Worm (Caenorhabditis elegans): ENCODE measurements around the gene lurp-2.
"Not testable (repeated sequence)": the region's sequence is repeated elsewhere in the genome, so short reads cannot be mapped to it uniquely, and the experiment has no call there.

The lurp-2 gene

DNA sequence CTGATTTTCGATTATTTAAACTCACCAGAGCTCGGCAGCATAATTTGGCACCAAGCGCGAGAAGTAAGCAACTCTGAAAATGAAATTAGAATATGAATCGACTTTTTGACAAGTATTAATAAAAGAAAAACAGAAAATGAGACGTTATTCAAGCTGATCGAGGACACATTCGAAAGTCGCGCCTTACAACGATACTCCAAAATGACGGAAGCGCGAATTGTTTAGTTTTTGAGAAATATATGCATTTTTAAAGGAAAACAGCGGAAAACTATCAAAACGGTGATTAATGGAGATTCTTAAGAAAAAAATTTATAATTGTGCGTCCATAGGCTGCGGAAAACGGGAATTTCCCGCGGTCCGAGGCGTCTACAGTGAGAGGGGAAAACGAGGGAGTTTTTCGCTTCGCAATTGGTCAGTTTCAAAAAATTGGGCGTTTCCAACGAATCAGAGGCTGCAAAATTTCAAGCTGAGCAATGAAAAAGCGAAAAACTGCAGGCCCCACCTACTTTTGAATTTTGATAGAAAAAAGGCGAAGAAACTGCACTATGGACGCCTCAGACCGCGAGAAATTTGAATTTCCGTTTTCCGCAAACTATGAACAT lies 15.9 kb upstream of the lurp-2 start, which contains the start of gene mes-4:
mes-4 (minus strand) TSS at position 73 of the 602 bp plus-strand sequence.
- TF ChIP-seq nhr-232 (tag; optimal IDR thresholded peaks at IDR 0.05) (no peak), nfya-1 (tag; optimal IDR thresholded peaks at IDR 0.05) (peak; percentile 85), ama-1 (optimal IDR thresholded peaks at IDR 0.05) (no peak), lin-11 (tag; optimal IDR thresholded peaks at IDR 0.05) (no peak), fkh-6 (tag; optimal IDR thresholded peaks at IDR 0.05) (no peak)

DNA sequence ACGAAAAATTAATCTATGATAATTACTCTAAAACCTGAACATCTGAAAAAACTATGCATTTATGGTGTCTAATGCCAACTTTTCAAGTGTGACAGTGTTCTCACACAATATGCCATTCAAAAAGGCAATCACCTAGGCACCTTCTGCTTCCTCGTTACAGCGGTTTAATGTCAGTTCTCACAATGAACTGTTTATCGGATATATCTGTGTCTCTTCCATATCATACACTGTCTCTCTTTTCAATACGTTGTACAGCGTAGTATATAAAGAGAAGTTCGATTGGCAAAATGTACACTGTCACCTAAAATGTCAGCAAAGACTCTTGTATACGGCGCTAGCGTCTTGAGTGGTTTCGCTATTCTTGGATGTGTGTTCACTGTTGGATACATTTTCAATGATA lies 11.8 kb upstream of the lurp-2 start, which contains the start of gene col-162:
col-162 (plus strand) TSS at position 301 of the 400 bp plus-strand sequence.
- TF ChIP-seq nhr-232 (tag; optimal IDR thresholded peaks at IDR 0.05) (no peak), pros-1 (tag; optimal IDR thresholded peaks at IDR 0.05) (no peak), ceh-22 (tag; optimal IDR thresholded peaks at IDR 0.05) (no peak), ceh-45 (GFP tag; IDR thresholded peaks at IDR 0.05) (no peak), dve-1 (tag; optimal IDR thresholded peaks at IDR 0.05) (no peak), K02D7.2 (tag; optimal IDR thresholded peaks at IDR 0.05) (no peak), gmeb-2 (tag; optimal IDR thresholded peaks at IDR 0.05) (no peak), madf-2 (tag; optimal IDR thresholded peaks at IDR 0.05) (no peak), T23F11.4 (GFP tag; optimal IDR thresholded peaks at IDR 0.05) (no peak), fax-1 (tag; optimal IDR thresholded peaks at IDR 0.05) (no peak), pat-9 (tag; optimal IDR thresholded peaks at IDR 0.05) (no peak), ceh-48 (tag; optimal IDR thresholded peaks at IDR 0.05) (no peak), ceh-14 (tag; optimal IDR thresholded peaks at IDR 0.05) (no peak), odd-2 (tag; optimal IDR thresholded peaks at IDR 0.05) (no peak), mec-3 (tag; optimal IDR thresholded peaks at IDR 0.05; ENCODE audit: borderline replicate concordance) (no peak), ceh-30 (tag; optimal IDR thresholded peaks at IDR 0.05) (no peak), Y22D7AL.16 (tag; optimal IDR thresholded peaks at IDR 0.05) (no peak), unc-42 (tag; optimal IDR thresholded peaks at IDR 0.05) (no peak), ets-4 (tag; optimal IDR thresholded peaks at IDR 0.05) (no peak)

DNA sequence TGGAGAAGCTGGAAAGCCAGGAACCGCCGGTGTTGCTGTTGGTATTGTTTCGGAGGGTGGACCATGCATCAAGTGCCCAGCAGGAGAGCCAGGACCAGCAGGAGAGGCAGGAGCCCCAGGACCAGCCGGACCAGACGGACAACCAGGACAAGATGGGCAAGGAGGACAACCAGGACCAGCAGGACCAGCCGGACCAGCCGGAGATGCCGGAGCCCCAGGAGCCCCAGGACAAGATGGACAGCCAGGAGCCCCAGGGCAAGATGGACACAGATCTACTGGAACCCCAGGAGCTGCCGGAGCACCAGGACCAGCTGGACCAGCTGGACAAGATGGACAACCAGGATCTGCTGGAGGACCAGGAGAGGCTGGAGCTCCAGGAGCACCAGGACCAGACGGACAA lies 10.6 kb upstream of the lurp-2 start:
- TF ChIP-seq ceh-48 (tag; optimal IDR thresholded peaks at IDR 0.05), result no peak
- TF ChIP-seq odd-2 (tag; optimal IDR thresholded peaks at IDR 0.05), result no peak
- TF ChIP-seq C08G9.2 (tag; optimal IDR thresholded peaks at IDR 0.05), result no peak
- TF ChIP-seq ceh-19 (GFP tag; optimal IDR thresholded peaks at IDR 0.05), result no peak
- no peak for TF ChIP-seq pat-9 (tag; optimal IDR thresholded peaks at IDR 0.05)
- TF ChIP-seq ceh-6 (GFP tag; optimal IDR thresholded peaks at IDR 0.05), result no peak
- TF ChIP-seq npax-4 (tag; optimal IDR thresholded peaks at IDR 0.05), result no peak
- no peak for TF ChIP-seq dve-1 (tag; optimal IDR thresholded peaks at IDR 0.05)
- no peak for TF ChIP-seq pax-1 (tag; optimal IDR thresholded peaks at IDR 0.05)
- TF ChIP-seq ztf-16 (tag; optimal IDR thresholded peaks at IDR 0.05), result no peak
- TF ChIP-seq ceh-9 (tag; optimal IDR thresholded peaks at IDR 0.05), result no peak

DNA sequence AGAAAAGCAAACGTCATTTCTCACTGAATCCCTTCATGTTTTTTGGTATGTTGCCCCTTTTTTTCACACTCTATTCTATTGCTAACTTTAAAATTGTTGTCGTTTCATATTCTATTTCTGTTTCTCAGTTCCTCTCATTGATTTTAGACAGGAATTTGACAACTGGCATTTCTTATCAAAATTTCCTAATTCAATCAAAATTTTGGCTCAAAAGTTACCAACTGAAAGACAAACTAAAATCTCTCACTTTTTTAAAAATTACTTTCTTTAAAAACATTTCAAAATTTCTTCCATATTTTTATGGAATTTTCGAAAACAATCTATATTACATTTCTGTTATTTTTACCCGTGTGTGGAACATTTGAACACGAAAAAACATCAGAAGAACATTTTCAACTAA lies 9.9 kb upstream of the lurp-2 start, which contains the start of gene Y2H9A.6:
Y2H9A.6 (plus strand) TSS at position 301 of the 400 bp plus-strand sequence.
- TF ChIP-seq ama-1 (optimal IDR thresholded peaks at IDR 0.05); K09A11.1 (tag; optimal IDR thresholded peaks at IDR 0.05; ENCODE audit: insufficient read depth); ceh-22 (tag; optimal IDR thresholded peaks at IDR 0.05): not testable (repeated sequence)

DNA sequence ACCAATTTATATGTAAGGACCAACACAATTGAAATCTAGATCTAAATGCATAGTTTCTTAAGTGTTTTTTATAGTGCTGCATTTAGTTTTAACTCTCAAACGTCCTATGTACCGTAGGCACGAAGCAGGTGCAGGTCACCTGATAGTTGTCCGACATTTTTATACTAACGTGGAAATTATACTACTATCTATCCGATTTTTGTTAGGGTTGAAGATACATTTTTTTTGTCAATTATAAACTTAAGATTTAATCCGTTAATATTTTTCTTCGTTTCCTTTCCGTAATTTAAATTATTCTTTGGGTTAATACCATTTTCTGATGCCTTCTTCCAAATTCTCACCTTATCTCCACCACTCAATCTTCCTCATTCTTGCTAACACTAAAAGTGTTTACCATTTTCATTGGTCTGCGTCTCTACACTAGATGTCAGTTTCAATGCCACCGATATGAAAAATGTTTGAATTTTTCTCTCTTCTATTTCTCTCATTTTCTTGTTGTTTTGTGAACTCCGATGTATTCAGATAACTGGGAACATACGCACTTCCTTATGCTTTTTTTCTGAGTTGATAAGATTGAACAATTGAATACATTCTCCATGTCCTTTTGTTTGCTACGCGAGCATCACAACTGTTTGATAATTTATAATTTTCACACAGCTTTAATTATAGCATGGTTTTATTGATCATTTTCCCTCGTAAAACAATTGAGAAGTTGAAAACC lies 8.0 kb upstream of the lurp-2 start, which contains the start of gene Y2H9A.4:
Y2H9A.4 (plus strand) TSS at position 671 of the 721 bp plus-strand sequence.
- no peak for TF ChIP-seq ceh-34 (tag; optimal IDR thresholded peaks at IDR 0.05)

Measured in whole organism, late embryonic.